Fruit fly (Drosophila melanogaster): ENCODE results near the gene RFeSP.

The RFeSP gene

DNA sequence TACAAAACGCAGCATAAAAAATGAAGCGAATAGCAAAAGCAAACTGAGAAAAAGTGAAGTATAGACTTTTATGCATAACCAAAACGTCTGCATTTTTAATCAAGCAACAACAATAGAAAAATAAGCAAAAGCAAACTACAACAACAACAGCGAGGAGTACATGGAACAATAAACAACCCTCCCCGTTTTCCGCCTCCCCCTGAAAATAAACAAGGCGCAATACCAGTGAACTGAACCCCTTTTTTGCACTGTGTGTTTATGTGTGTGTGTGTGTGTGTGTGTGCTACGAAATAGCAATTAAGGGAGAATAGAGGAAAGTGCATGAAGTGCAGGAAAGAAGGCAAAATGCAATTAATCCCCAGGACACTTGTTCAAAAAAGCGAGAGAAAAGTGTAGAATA is 37.9 kb upstream of the RFeSP start (continued):
- TF ChIP-seq D (optimal IDR thresholded peaks at IDR 0.05) (no peak), D (GFP tag; optimal IDR thresholded peaks at IDR 0.05) (no peak), CG12744 (GFP tag; optimal IDR thresholded peaks at IDR 0.05) (no peak), H2.0 (GFP tag; IDR thresholded peaks at IDR 0.05) (no peak), CG34422 (GFP tag; IDR thresholded peaks at IDR 0.05) (peak; percentile 60; the same call in 1 of the 3 replicates), ro (GFP tag; IDR thresholded peaks at IDR 0.05) (no peak), CG1603 (tag; optimal IDR thresholded peaks at IDR 0.05) (no peak), Spps (tag; optimal IDR thresholded peaks at IDR 0.05) (no peak), B-H1 (GFP tag; IDR thresholded peaks at IDR 0.05) (no peak), her (GFP tag; optimal IDR thresholded peaks at IDR 0.05) (no peak), CG11696 (GFP tag; IDR thresholded peaks at IDR 0.05) (no peak), prd (optimal IDR thresholded peaks at IDR 0.05) (no peak), prd (GFP tag; IDR thresholded peaks at IDR 0.05) (no peak), CG11695 (GFP tag; IDR thresholded peaks at IDR 0.05) (no peak), CG4360 (GFP tag; IDR thresholded peaks at IDR 0.05) (peak; percentile 87), CG4424 (GFP tag; optimal IDR thresholded peaks at IDR 0.05) (no peak), Side (GFP tag; optimal IDR thresholded peaks at IDR 0.05) (no peak), lilli (GFP tag; optimal IDR thresholded peaks at IDR 0.05) (no peak), sob (GFP tag; IDR thresholded peaks at IDR 0.05) (no peak), CG8924 (tag; optimal IDR thresholded peaks at IDR 0.05) (peak; percentile 24), unc-4 (GFP tag; IDR thresholded peaks at IDR 0.05; ENCODE audit: partially characterized antibody) (no peak), Hmr (GFP tag; optimal IDR thresholded peaks at IDR 0.05) (peak; percentile 38), HHEX (GFP tag; optimal IDR thresholded peaks at IDR 0.05) (no peak), Sox102F (GFP tag; optimal IDR thresholded peaks at IDR 0.05) (no peak), Atf3 (GFP tag; optimal IDR thresholded peaks at IDR 0.05) (no peak), CG31365 (tag; optimal IDR thresholded peaks at IDR 0.05) (no peak), Aef1 (GFP tag; IDR thresholded peaks at IDR 0.05) (0 out of 3 replicates have a peak, but pooled peaks have one; percentile 19), ato (GFP tag; IDR thresholded peaks at IDR 0.05; ENCODE audit: partially characterized antibody) (no peak), Asciz (GFP tag; optimal IDR thresholded peaks at IDR 0.05) (no peak), CG13624 (GFP tag; optimal IDR thresholded peaks at IDR 0.05) (no peak), zen (tag; optimal IDR thresholded peaks at IDR 0.05) (no peak), CG2129 (GFP tag; IDR thresholded peaks at IDR 0.05; ENCODE audit: partially characterized antibody) (no peak), CG5245 (GFP tag; optimal IDR thresholded peaks at IDR 0.05) (no peak), CG10462 (GFP tag; optimal IDR thresholded peaks at IDR 0.05) (no peak), pnt (GFP tag; optimal IDR thresholded peaks at IDR 0.05) (no peak), E2f2 (GFP tag; IDR thresholded peaks at IDR 0.05) (no peak), zf30C (GFP tag; optimal IDR thresholded peaks at IDR 0.05) (peak; percentile 68), slbo (GFP tag; IDR thresholded peaks at IDR 0.05) (no peak), trh (GFP tag; optimal IDR thresholded peaks at IDR 0.05) (no peak), HLHmδ (GFP tag; optimal IDR thresholded peaks at IDR 0.05) (no peak), Hand (GFP tag; optimal IDR thresholded peaks at IDR 0.05) (no peak), CG1233 (GFP tag; optimal IDR thresholded peaks at IDR 0.05) (no peak), CG4328 (GFP tag; optimal IDR thresholded peaks at IDR 0.05) (no peak), CG8089 (GFP tag; optimal IDR thresholded peaks at IDR 0.05) (no peak), CG6813 (GFP tag; optimal IDR thresholded peaks at IDR 0.05) (no peak), cg (GFP tag; optimal IDR thresholded peaks at IDR 0.05) (peak; percentile 49), gt (GFP tag; IDR thresholded peaks at IDR 0.05) (no peak), CG17912 (GFP tag; optimal IDR thresholded peaks at IDR 0.05) (no peak), shn (GFP tag; optimal IDR thresholded peaks at IDR 0.05) (no peak), Nf-YB (GFP tag; optimal IDR thresholded peaks at IDR 0.05) (no peak), CG18262 (tag; optimal IDR thresholded peaks at IDR 0.05) (no peak), dati (GFP tag; IDR thresholded peaks at IDR 0.05) (no peak), CG1647 (GFP tag; optimal IDR thresholded peaks at IDR 0.05) (no peak)

All from whole organism, embryonic.